Fruit fly (Drosophila melanogaster): ENCODE data around the gene nkd.

The nkd gene

dm6 chr3L:18993578-18994255, 51.5 kb downstream of the nkd start:
- TF ChIP-seq pan (optimal IDR thresholded peaks at IDR 0.05) (no peak), psq (optimal IDR thresholded peaks at IDR 0.05) (no peak), Dll (optimal IDR thresholded peaks at IDR 0.05) (no peak), CG8478 (optimal IDR thresholded peaks at IDR 0.05) (no peak), EcR (GFP tag; optimal IDR thresholded peaks at IDR 0.05) (no peak), usp (GFP tag; optimal IDR thresholded peaks at IDR 0.05) (no peak)

dm6 chr3L:18992820-18993219, 52.4 kb downstream of the nkd start:
- TF ChIP-seq usp (GFP tag; optimal IDR thresholded peaks at IDR 0.05) (no peak), Dll (optimal IDR thresholded peaks at IDR 0.05) (no peak), CG8478 (optimal IDR thresholded peaks at IDR 0.05) (no peak), pan (optimal IDR thresholded peaks at IDR 0.05) (no peak), EcR (GFP tag; optimal IDR thresholded peaks at IDR 0.05) (no peak)

dm6 chr3L:18989611-18990010, 55.6 kb downstream of the nkd start, which contains the start of gene CG34256:
Gene CG34256, minus strand, starts transcription at chr3L:18989815.
- no peak for TF ChIP-seq EcR (GFP tag; optimal IDR thresholded peaks at IDR 0.05)
- no peak for TF ChIP-seq CG8478 (optimal IDR thresholded peaks at IDR 0.05)
- TF ChIP-seq psq (optimal IDR thresholded peaks at IDR 0.05), result no peak
- TF ChIP-seq usp (GFP tag; optimal IDR thresholded peaks at IDR 0.05), result no peak
- no peak for TF ChIP-seq pan (optimal IDR thresholded peaks at IDR 0.05)
- TF ChIP-seq Dll (optimal IDR thresholded peaks at IDR 0.05), result no peak

dm6 chr3L:18988055-18988819, 57.0 kb downstream of the nkd start, which contains the start of gene CG11619:
Gene CG11619, minus strand, starts transcription at chr3L:18988323.
- no peak for TF ChIP-seq pan (optimal IDR thresholded peaks at IDR 0.05)
- TF ChIP-seq CG8478 (optimal IDR thresholded peaks at IDR 0.05), result no peak
- TF ChIP-seq EcR (GFP tag; optimal IDR thresholded peaks at IDR 0.05), result no peak
- no peak for TF ChIP-seq Dll (optimal IDR thresholded peaks at IDR 0.05)
- TF ChIP-seq usp (GFP tag; optimal IDR thresholded peaks at IDR 0.05), result no peak
- TF ChIP-seq psq (optimal IDR thresholded peaks at IDR 0.05), result no peak

- TF ChIP-seq CG8478 (optimal IDR thresholded peaks at IDR 0.05) (no peak), Dll (optimal IDR thresholded peaks at IDR 0.05) (no peak), usp (GFP tag; optimal IDR thresholded peaks at IDR 0.05) (no peak), EcR (GFP tag; optimal IDR thresholded peaks at IDR 0.05) (no peak), pan (optimal IDR thresholded peaks at IDR 0.05) (no peak), psq (optimal IDR thresholded peaks at IDR 0.05) (no peak)
These were observed 60.6 kb downstream of the nkd start, which contains the start of gene CG14075 for dm6 chr3L:18984661-18985060. Gene CG14075, plus strand, starts transcription at chr3L:18984961.

- TF ChIP-seq Dll (optimal IDR thresholded peaks at IDR 0.05), result no peak
These were observed 68.5 kb downstream of the nkd start for dm6 chr3L:18976720-18977119.

dm6 chr3L:18968193-18968969, 76.9 kb downstream of the nkd start:
- no peak for TF ChIP-seq CG8478 (optimal IDR thresholded peaks at IDR 0.05)
- no peak for TF ChIP-seq pan (optimal IDR thresholded peaks at IDR 0.05)
- no peak for TF ChIP-seq psq (optimal IDR thresholded peaks at IDR 0.05)
- TF ChIP-seq EcR (GFP tag; optimal IDR thresholded peaks at IDR 0.05), result no peak
- TF ChIP-seq Dll (optimal IDR thresholded peaks at IDR 0.05), result no peak
- TF ChIP-seq usp (GFP tag; optimal IDR thresholded peaks at IDR 0.05), result no peak

- TF ChIP-seq pan (optimal IDR thresholded peaks at IDR 0.05) (no peak), usp (GFP tag; optimal IDR thresholded peaks at IDR 0.05) (no peak), Dll (optimal IDR thresholded peaks at IDR 0.05) (no peak), psq (optimal IDR thresholded peaks at IDR 0.05) (no peak)
These were observed 88.2 kb downstream of the nkd start for dm6 chr3L:18957032-18957431.
